Fruit fly (Drosophila melanogaster) whole organism, adult: ENCODE measurements around the gene klar.

Source experiments
- CG1620 ChIP-seq: fragments of 200-800 bp; sonication (Bioruptor generic); optimal IDR thresholded peaks from 2 replicates; lab custom pipeline; 2016; ENCODE audit warnings: missing biosample characterization, missing genetic modification characterization
- CG5204 ChIP-seq: fragments of 200-800 bp; sonication (Bioruptor generic); optimal IDR thresholded peaks from 2 replicates; lab custom pipeline; 2016; ENCODE audit warnings: missing biosample characterization, missing genetic modification characterization
- Clk ChIP-seq: fragments of 200-800 bp; sonication (Bioruptor generic); optimal IDR thresholded peaks from 2 replicates; lab custom pipeline; 2017; ENCODE audit warnings: missing biosample characterization, missing genetic modification characterization
- tj ChIP-seq: fragments of 200-800 bp; sonication (Bioruptor generic); optimal IDR thresholded peaks from 3 replicates; lab custom pipeline; 2017; ENCODE audit warnings: missing biosample characterization, mild to moderate bottlenecking, missing genetic modification characterization, moderate library complexity

DNA sequence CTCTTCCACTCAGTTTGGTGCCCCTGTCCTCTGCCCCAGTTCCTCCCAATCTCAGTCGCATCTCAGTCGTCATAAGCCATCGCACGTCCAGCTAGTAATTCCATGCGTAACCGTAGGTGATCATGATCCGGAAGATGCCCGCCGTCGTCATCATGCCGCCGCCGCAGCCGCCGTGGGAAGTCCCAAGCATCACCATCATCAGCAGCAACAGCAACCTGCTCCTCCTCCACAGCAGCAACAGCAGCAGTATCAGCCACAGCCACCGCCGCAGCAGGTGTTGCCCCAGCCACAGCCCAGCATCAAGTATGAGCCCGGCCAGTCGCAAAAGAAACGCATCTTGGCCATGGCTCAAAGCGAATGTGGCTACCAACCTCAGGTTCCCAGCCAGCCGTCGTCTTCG, 32.5 kb upstream of the klar start:
- TF ChIP-seq tj (no peak), CG5204 (no peak), Clk (GFP tag; lab: Kevin White, UChicago) (no peak), CG1620 (GFP tag; lab: Kevin White, UChicago) (no peak)
